Worm (Caenorhabditis elegans) whole organism, dauer: ENCODE data around the gene C23G10.10.

Experiments
- unc-62 ChIP-seq: sonication (generic microtip); optimal IDR thresholded peaks from 2 replicates; lab custom pipeline; 2017; ENCODE audit warnings: missing biosample characterization, missing genetic modification reagents, missing genetic modification characterization

Gene C23G10.10

DNA sequence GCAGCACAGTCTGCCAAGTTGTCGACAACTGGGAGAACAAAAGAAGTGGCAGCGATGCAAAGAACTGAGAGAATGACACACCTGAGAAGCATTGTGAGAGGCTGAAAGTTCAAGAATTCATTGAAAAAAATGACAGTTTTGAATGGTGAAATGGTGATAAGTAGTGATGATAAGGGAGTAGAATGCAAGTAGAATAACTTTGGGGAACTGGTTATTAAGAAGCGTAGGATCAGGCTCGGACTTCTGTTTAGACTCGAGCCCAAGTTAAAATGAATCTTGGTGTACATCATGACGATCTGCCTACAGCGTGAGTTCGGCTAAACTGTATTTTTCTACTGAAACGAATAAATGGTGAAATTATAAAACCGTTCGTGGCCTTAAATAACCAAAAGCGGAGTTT is 35.2 kb downstream of the C23G10.10 start, which contains the start of gene F42A10.7:
TSS of gene F42A10.7 (minus strand) at position 101 of the 400 bp plus-strand sequence.
- no peak for TF ChIP-seq unc-62

DNA sequence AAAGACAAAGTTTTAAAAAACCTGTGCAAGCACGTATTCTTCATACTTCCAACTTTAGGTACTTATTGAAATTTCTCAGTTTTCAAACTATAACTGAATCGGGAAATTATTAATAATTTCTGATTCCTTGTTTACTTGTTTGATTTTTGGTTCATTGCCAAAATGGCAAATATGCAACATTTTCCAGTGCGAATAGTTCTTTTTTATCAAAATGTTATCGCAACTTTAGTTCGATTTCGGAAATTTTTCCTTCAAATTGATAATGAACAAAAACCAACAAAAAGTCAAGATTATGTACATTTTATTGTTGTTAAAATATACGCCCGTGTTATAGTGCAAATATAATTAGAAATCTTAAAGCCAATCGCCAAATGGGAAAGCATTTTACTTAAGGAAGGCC is 36.2 kb downstream of the C23G10.10 start:
- TF ChIP-seq unc-62 = no peak

DNA sequence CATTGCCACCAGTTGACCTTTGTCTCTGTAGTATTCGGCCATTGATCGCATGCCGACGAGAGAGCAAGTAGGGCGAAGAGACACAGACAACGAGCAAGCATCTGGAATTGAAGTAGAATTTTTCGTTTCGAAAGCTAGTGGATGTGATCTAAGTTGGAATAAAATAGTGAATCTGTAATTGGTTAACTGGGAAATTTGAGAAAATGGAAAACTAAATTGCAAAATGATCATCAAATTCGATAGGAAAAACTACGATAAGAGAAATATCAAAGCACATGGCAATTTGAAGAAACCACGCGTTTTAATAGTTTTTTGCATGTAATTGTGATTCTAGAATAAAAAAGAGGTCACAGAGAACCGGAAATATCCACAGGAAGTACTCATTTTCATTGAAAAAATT is 37.1 kb downstream of the C23G10.10 start, which contains the start of gene F42A10.6:
TSS of gene F42A10.6 (minus strand) at position 101 of the 400 bp plus-strand sequence.
- TF ChIP-seq unc-62 = no peak

DNA sequence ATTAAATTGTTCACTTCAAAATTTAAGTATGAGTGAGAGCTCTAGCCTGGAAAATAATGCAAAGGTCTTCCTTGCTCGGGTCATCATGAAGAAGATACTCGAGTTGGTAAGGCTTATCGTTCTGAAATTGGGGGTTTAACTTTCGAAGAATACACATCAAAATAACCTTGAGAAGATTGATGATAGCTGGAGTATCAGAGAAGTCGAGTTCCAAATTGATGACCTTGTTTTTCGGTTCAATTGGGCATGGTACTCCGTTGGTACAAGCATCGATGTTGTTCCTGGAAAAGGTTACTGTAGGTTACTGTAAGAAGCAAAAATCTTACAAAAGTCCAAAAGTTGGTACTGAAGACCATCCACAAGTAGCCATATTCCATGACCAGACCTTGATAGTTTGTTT is 37.6 kb downstream of the C23G10.10 start:
- TF ChIP-seq unc-62 = no peak

ce11 chrIII:6173020-6173597 is 40.7 kb downstream of the C23G10.10 start, which contains the start of the genes abcf-3 and F42A10.5:
Gene abcf-3 (plus strand): TSS chrIII:6173403.
Gene F42A10.5 (minus strand): TSS chrIII:6173477.
- TF ChIP-seq unc-62 = no peak

- no peak for TF ChIP-seq unc-62
Measured at ce11 chrIII:6170038-6170437, 43.8 kb downstream of the C23G10.10 start.

ce11 chrIII:6168497-6169227 is 45.2 kb downstream of the C23G10.10 start, which contains the start of gene efk-1:
Gene efk-1 (minus strand): TSS chrIII:6168547.
- no peak for TF ChIP-seq unc-62

- TF ChIP-seq unc-62 = no peak
Measured at ce11 chrIII:6166634-6167033, 47.2 kb downstream of the C23G10.10 start.

DNA sequence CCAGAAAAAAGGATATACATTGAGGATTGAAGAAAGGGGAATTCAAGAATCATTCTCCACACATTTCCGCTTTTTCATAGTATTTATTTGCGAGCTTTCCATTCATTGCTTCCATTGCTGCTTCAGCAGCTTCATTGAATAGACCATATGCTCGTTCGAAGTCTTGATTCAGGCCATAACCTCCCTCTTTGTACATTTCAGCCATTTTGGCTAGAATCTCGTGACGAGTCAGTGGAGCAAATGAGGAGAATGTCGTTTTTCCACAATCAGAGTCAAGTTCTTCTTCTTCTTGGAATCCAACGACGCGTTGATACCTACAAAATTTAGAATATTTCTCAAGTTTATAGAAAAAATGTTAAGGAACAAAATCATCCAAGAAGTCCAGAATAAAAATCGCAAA is 48.6 kb downstream of the C23G10.10 start:
- TF ChIP-seq unc-62 = no peak

ce11 chrIII:6164253-6164971 is 49.4 kb downstream of the C23G10.10 start, which contains the start of gene F42A10.9:
Gene F42A10.9 (plus strand): TSS chrIII:6164573.
- TF ChIP-seq unc-62 = no peak

ce11 chrIII:6163381-6163780 is 50.4 kb downstream of the C23G10.10 start:
- TF ChIP-seq unc-62 = no peak
